Fruit fly (Drosophila melanogaster): Measurements from ENCODE around the gene CG12229.

Gene CG12229

DNA sequence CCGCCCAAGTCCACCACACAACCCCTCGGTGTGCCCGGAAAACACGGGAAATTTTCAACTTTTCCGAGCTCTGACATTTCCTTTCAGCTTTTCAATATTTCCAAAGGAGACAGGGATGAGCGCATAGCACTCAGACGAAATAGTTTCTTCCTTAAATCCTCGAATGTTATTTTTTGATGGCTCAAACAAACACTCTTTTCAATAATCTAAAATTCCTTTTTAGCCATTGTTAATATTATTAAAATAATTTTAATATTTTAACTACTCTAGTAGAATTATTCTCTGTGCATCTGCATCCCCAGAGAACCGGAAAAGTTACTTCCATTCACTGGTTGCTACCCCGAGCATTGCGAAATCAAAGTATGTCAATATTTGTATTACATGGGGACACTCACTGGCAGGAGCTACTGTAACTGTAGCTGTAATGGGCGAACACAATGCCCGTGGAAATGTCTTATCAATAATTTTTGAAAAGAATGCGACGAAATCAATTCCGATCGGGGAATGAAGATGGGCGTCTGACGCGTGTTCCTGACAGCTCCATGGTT, 21.5 kb upstream of the CG12229 start (continued):
- peak; percentile 0 for TF ChIP-seq nerfin-1 (tag; optimal IDR thresholded peaks at IDR 0.05)
- no peak for TF ChIP-seq fd64A (GFP tag; optimal IDR thresholded peaks at IDR 0.05)
- TF ChIP-seq prd (optimal IDR thresholded peaks at IDR 0.05) = no peak
- peak; percentile 29; the same call in 1 of the 3 replicates for TF ChIP-seq prd (GFP tag; IDR thresholded peaks at IDR 0.05)
- peak; percentile 28 for TF ChIP-seq CG8924 (tag; optimal IDR thresholded peaks at IDR 0.05)
- TF ChIP-seq CG10979 (tag; optimal IDR thresholded peaks at IDR 0.05) = peak; percentile 46
- peak; percentile 5 for TF ChIP-seq ATbp (GFP tag; optimal IDR thresholded peaks at IDR 0.05)
- 0 out of 2 replicates have a peak, but pooled peaks have one; percentile 3 for TF ChIP-seq H2.0 (GFP tag; IDR thresholded peaks at IDR 0.05)
- no peak for TF ChIP-seq CG10543 (GFP tag; optimal IDR thresholded peaks at IDR 0.05)
- peak; percentile 62; the same call in 1 of the 2 replicates for TF ChIP-seq Xrp1 (GFP tag; IDR thresholded peaks at IDR 0.05)
- no peak for TF ChIP-seq CG12769 (tag; optimal IDR thresholded peaks at IDR 0.05)
- TF ChIP-seq Sox102F (GFP tag; optimal IDR thresholded peaks at IDR 0.05) = peak; percentile 48
- 0 out of 2 replicates have a peak, but pooled peaks have one; percentile 16 for TF ChIP-seq vvl (GFP tag; IDR thresholded peaks at IDR 0.05)
- peak; percentile 52 for TF ChIP-seq D19A (tag; optimal IDR thresholded peaks at IDR 0.05)
- TF ChIP-seq CG1233 (GFP tag; optimal IDR thresholded peaks at IDR 0.05) = peak; percentile 17
- TF ChIP-seq Antp (GFP tag; optimal IDR thresholded peaks at IDR 0.05) = no peak
- peak; percentile 54 for TF ChIP-seq CG18599 (GFP tag; optimal IDR thresholded peaks at IDR 0.05)
- TF ChIP-seq dmrt11E (tag; optimal IDR thresholded peaks at IDR 0.05) = peak; percentile 47
- peak; percentile 13 for TF ChIP-seq tap (tag; optimal IDR thresholded peaks at IDR 0.05)
- TF ChIP-seq CG2712 (tag; optimal IDR thresholded peaks at IDR 0.05) = peak; percentile 51
- 0 out of 2 replicates have a peak, but pooled peaks have one; percentile 7 for TF ChIP-seq esg (GFP tag; conservative IDR thresholded peaks at IDR 0.05)
- TF ChIP-seq sim (GFP tag; IDR thresholded peaks at IDR 0.05) = 0 out of 2 replicates have a peak, but pooled peaks have one; percentile 28
- TF ChIP-seq ttk (GFP tag; IDR thresholded peaks at IDR 0.05) = no peak
- TF ChIP-seq grau (tag; optimal IDR thresholded peaks at IDR 0.05) = peak; percentile 73
- TF ChIP-seq Doc3 (GFP tag; IDR thresholded peaks at IDR 0.05; ENCODE audit: partially characterized antibody) = no peak
- TF ChIP-seq pros (GFP tag; optimal IDR thresholded peaks at IDR 0.05) = peak; percentile 50
- peak; percentile 52 for TF ChIP-seq CG17328 (GFP tag; IDR thresholded peaks at IDR 0.05)
- TF ChIP-seq Asciz (GFP tag; optimal IDR thresholded peaks at IDR 0.05) = peak; percentile 12
- no peak for TF ChIP-seq CG13424 (tag; optimal IDR thresholded peaks at IDR 0.05)
- TF ChIP-seq CG9932 (GFP tag; IDR thresholded peaks at IDR 0.05) = no peak
- TF ChIP-seq Fer1 (GFP tag; optimal IDR thresholded peaks at IDR 0.05) = peak; percentile 26
- TF ChIP-seq ro (GFP tag; IDR thresholded peaks at IDR 0.05) = no peak
- TF ChIP-seq Ssrp (tag; optimal IDR thresholded peaks at IDR 0.05) = peak; percentile 40
- TF ChIP-seq HHEX (GFP tag; optimal IDR thresholded peaks at IDR 0.05) = peak; percentile 37

DNA sequence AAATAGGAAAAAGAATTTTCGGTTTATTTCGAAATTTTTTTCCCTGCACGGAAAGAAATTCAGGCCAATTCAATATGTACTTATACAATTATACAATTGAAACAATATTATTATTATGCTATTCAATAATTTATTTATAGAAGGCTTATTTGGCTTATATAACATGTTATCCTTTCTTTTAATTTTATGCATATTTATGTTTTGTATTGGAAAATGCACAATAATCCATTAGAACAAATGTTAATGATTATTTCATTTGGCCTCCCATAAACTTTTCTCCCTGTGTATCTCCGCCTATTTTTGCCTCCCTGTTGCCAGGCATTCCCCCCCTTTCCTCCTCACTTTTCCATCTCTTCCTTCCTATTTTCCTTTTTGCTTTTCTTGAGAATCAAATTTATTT, 11.7 kb upstream of the CG12229 start:
- TF ChIP-seq CG8924 (tag; optimal IDR thresholded peaks at IDR 0.05) = peak; percentile 36
- no peak for TF ChIP-seq CG6683 (GFP tag; optimal IDR thresholded peaks at IDR 0.05)
- no peak for TF ChIP-seq Opbp (GFP tag; IDR thresholded peaks at IDR 0.05; ENCODE audit: partially characterized antibody)
- 0 out of 2 replicates have a peak, but pooled peaks have one; percentile 27 for TF ChIP-seq CG32772 (GFP tag; IDR thresholded peaks at IDR 0.05)
- TF ChIP-seq CG10565 (GFP tag; optimal IDR thresholded peaks at IDR 0.05) = no peak
- TF ChIP-seq CG9215 (GFP tag; IDR thresholded peaks at IDR 0.05) = peak; percentile 16; the same call in 1 of the 2 replicates
- no peak for TF ChIP-seq Drgx (GFP tag; IDR thresholded peaks at IDR 0.05)
- TF ChIP-seq Meics (GFP tag; optimal IDR thresholded peaks at IDR 0.05) = peak; percentile 47
- TF ChIP-seq z (GFP tag; IDR thresholded peaks at IDR 0.05) = no peak
- TF ChIP-seq phol (tag; optimal IDR thresholded peaks at IDR 0.05) = peak; percentile 17
- no peak for TF ChIP-seq her (GFP tag; optimal IDR thresholded peaks at IDR 0.05)
- TF ChIP-seq h (optimal IDR thresholded peaks at IDR 0.05) = no peak
- TF ChIP-seq CG10147 (GFP tag; optimal IDR thresholded peaks at IDR 0.05) = no peak
- TF ChIP-seq sd (tag; optimal IDR thresholded peaks at IDR 0.05) = no peak
- no peak for TF ChIP-seq klu (GFP tag; IDR thresholded peaks at IDR 0.05)
- TF ChIP-seq Elba2 (GFP tag; optimal IDR thresholded peaks at IDR 0.05) = no peak
- no peak for TF ChIP-seq CG8388 (GFP tag; optimal IDR thresholded peaks at IDR 0.05)
- no peak for TF ChIP-seq HLHmδ (GFP tag; optimal IDR thresholded peaks at IDR 0.05)
- TF ChIP-seq Hsf (GFP tag; optimal IDR thresholded peaks at IDR 0.05) = no peak
